Fruit fly (Drosophila melanogaster) whole organism, pupa: ENCODE data around the gene grn.

Experiments
- CG10348 ChIP-seq: fragments of 200-800 bp; sonication (Bioruptor generic); IDR thresholded peaks from 2 replicates; pipeline ENCODE4 v1.3.6; 2022; ENCODE audit warnings: missing biosample characterization, missing genetic modification characterization
- CG12605 ChIP-seq: fragments of 200-800 bp; sonication (Bioruptor generic); IDR thresholded peaks from 2 replicates; pipeline ENCODE4 v1.3.6; 2022; ENCODE audit warnings: missing biosample characterization, missing genetic modification characterization
- CG13204 ChIP-seq: fragments of 200-800 bp; sonication (Bioruptor generic); optimal IDR thresholded peaks from 2 replicates; lab custom pipeline; 2018; ENCODE audit warnings: missing biosample characterization, mild to moderate bottlenecking, missing genetic modification characterization, moderate library complexity
- CG14655 ChIP-seq: fragments of 200-800 bp; sonication (Bioruptor generic); optimal IDR thresholded peaks from 3 replicates; lab custom pipeline; 2017; ENCODE audit warnings: mild to moderate bottlenecking, missing biosample characterization, missing genetic modification reagents, missing genetic modification characterization
- CG15710 ChIP-seq: fragments of 200-800 bp; sonication (Bioruptor generic); optimal IDR thresholded peaks from 2 replicates; lab custom pipeline; 2018; ENCODE audit warnings: missing biosample characterization, mild to moderate bottlenecking, missing genetic modification characterization, moderate library complexity
- CG17806 ChIP-seq: fragments of 200-800 bp; sonication (Bioruptor generic); optimal IDR thresholded peaks from 2 replicates; lab custom pipeline; 2018; ENCODE audit warnings: missing biosample characterization, mild to moderate bottlenecking, missing genetic modification characterization, moderate library complexity
- CG32121 ChIP-seq: fragments of 200-800 bp; sonication (Bioruptor generic); IDR thresholded peaks from 2 replicates; pipeline ENCODE4 v1.3.6; 2022; ENCODE audit warnings: missing biosample characterization, missing genetic modification characterization
- CG34367 ChIP-seq: fragments of 200-800 bp; sonication (Bioruptor generic); optimal IDR thresholded peaks from 2 replicates; lab custom pipeline; 2018; ENCODE audit warnings: missing biosample characterization, mild to moderate bottlenecking, missing genetic modification characterization
- CG4496 ChIP-seq: fragments of 200-800 bp; sonication (Bioruptor generic); IDR thresholded peaks from 3 replicates; pipeline ENCODE4 v1.3.6; 2022; ENCODE audit warnings: missing biosample characterization, missing genetic modification characterization
- CG8159 ChIP-seq: fragments of 200-800 bp; sonication (Bioruptor generic); optimal IDR thresholded peaks from 3 replicates; lab custom pipeline; 2018; ENCODE audit warnings: missing biosample characterization, mild to moderate bottlenecking, missing genetic modification characterization, moderate library complexity
- CG8301 ChIP-seq: fragments of 200-800 bp; sonication (Bioruptor generic); optimal IDR thresholded peaks from 2 replicates; lab custom pipeline; 2018; ENCODE audit warnings: missing biosample characterization, mild to moderate bottlenecking, missing genetic modification characterization
- CG9948 ChIP-seq: fragments of 200-800 bp; sonication (Bioruptor generic); optimal IDR thresholded peaks from 2 replicates; lab custom pipeline; 2018; ENCODE audit warnings: missing biosample characterization, mild to moderate bottlenecking, missing genetic modification characterization, moderate library complexity
- D1 ChIP-seq: fragments of 200-800 bp; sonication (Bioruptor generic); optimal IDR thresholded peaks from 2 replicates; lab custom pipeline; 2018; ENCODE audit warnings: missing biosample characterization, mild to moderate bottlenecking, missing genetic modification characterization, moderate library complexity
- EcR ChIP-seq: fragments of 200-800 bp; sonication (Bioruptor generic); optimal IDR thresholded peaks from 3 replicates; lab custom pipeline; 2019; ENCODE audit warnings: missing biosample characterization, missing genetic modification characterization, mild to moderate bottlenecking, moderate library complexity, missing genetic modification reagents
- Ets98B ChIP-seq: fragments of 200-800 bp; sonication (Bioruptor generic); IDR thresholded peaks from 2 replicates; pipeline ENCODE4 v1.3.6; 2022; ENCODE audit warnings: missing biosample characterization, missing genetic modification characterization
- Pif1A ChIP-seq: fragments of 200-800 bp; sonication (Bioruptor generic); optimal IDR thresholded peaks from 3 replicates; lab custom pipeline; 2016; ENCODE audit warnings: missing biosample characterization, missing genetic modification characterization
- Pif1B ChIP-seq: fragments of 200-800 bp; sonication (Bioruptor generic); optimal IDR thresholded peaks from 3 replicates; lab custom pipeline; 2016; ENCODE audit warnings: missing biosample characterization, missing genetic modification characterization
- Snoo ChIP-seq: fragments of 200-800 bp; sonication (Bioruptor generic); optimal IDR thresholded peaks from 3 replicates; lab custom pipeline; 2017; ENCODE audit warnings: missing biosample characterization, mild to moderate bottlenecking, missing genetic modification characterization, inconsistent platforms
- fd96Ca ChIP-seq: fragments of 200-800 bp; sonication (Bioruptor generic); IDR thresholded peaks from 3 replicates; pipeline ENCODE4 v1.3.6; 2022; ENCODE audit warnings: missing biosample characterization, missing genetic modification characterization
- gl ChIP-seq: fragments of 200-800 bp; sonication (Bioruptor generic); optimal IDR thresholded peaks from 2 replicates; lab custom pipeline; 2018; ENCODE audit warnings: missing biosample characterization, mild to moderate bottlenecking, missing genetic modification characterization
- rn ChIP-seq: fragments of 200-800 bp; sonication (Bioruptor generic); IDR thresholded peaks from 2 replicates; pipeline ENCODE4 v1.3.6; 2022; ENCODE audit warnings: missing biosample characterization, missing genetic modification characterization

grn gene

dm6 chr3R:8181412-8182108 is at the start of gene grn:
grn (minus strand) TSS chr3R:8181444.
- TF ChIP-seq CG10348 (GFP tag; lab: Robert Waterston, UW) (no peak), D1 (tag; lab: Kevin White, UChicago) (peak; percentile 46), CG8301 (tag; lab: Kevin White, UChicago) (no peak), CG8159 (tag; lab: Kevin White, UChicago) (peak; percentile 3), CG13204 (peak; percentile 39), rn (no peak), CG34367 (tag; lab: Kevin White, UChicago) (peak; percentile 3), CG32121 (peak; percentile 41), EcR (peak; percentile 39), fd96Ca (GFP tag; lab: Robert Waterston, UW) (peak; percentile 44; the same call in 1 of the 3 replicates)

- no peak for TF ChIP-seq Snoo (tag; lab: Kevin White, UChicago)
- TF ChIP-seq D1 (tag; lab: Kevin White, UChicago), result no peak
- TF ChIP-seq Ets98B (GFP tag; lab: Robert Waterston, UW), result no peak
- no peak for TF ChIP-seq CG32121
- TF ChIP-seq CG8301 (tag; lab: Kevin White, UChicago), result no peak
- TF ChIP-seq Pif1A (GFP tag; lab: Kevin White, UChicago), result no peak
- no peak for TF ChIP-seq CG4496 (GFP tag; lab: Robert Waterston, UW)
- TF ChIP-seq CG9948 (tag; lab: Kevin White, UChicago), result no peak
- no peak for TF ChIP-seq CG34367 (tag; lab: Kevin White, UChicago)
- TF ChIP-seq gl (tag; lab: Kevin White, UChicago), result no peak
- TF ChIP-seq CG13204, result no peak
- no peak for TF ChIP-seq fd96Ca (GFP tag; lab: Robert Waterston, UW)
- TF ChIP-seq Pif1B (GFP tag; lab: Kevin White, UChicago), result no peak
- no peak for TF ChIP-seq CG10348 (GFP tag; lab: Robert Waterston, UW)
Measured at dm6 chr3R:8227344-8227743, 46.1 kb upstream of the grn start.

dm6 chr3R:8225461-8225971 is 44.3 kb upstream of the grn start:
- no peak for TF ChIP-seq CG12605
- TF ChIP-seq rn, result no peak
- TF ChIP-seq CG32121, result no peak
- TF ChIP-seq CG14655 (GFP tag; lab: Kevin White, UChicago), result no peak
- no peak for TF ChIP-seq CG17806 (tag; lab: Kevin White, UChicago)
- no peak for TF ChIP-seq CG9948 (tag; lab: Kevin White, UChicago)
- no peak for TF ChIP-seq CG8301 (tag; lab: Kevin White, UChicago)
- no peak for TF ChIP-seq CG13204
- no peak for TF ChIP-seq CG4496 (GFP tag; lab: Robert Waterston, UW)
- no peak for TF ChIP-seq CG8159 (tag; lab: Kevin White, UChicago)
- TF ChIP-seq gl (tag; lab: Kevin White, UChicago), result no peak
- TF ChIP-seq CG15710, result no peak
- TF ChIP-seq, all 21 proteins: peak for 0

- no peak for TF ChIP-seq Ets98B (GFP tag; lab: Robert Waterston, UW)
- TF ChIP-seq CG8301 (tag; lab: Kevin White, UChicago), result no peak
- TF ChIP-seq CG17806 (tag; lab: Kevin White, UChicago), result no peak
- TF ChIP-seq CG15710, result no peak
- TF ChIP-seq CG8159 (tag; lab: Kevin White, UChicago), result no peak
- TF ChIP-seq rn, result no peak
- no peak for TF ChIP-seq Snoo (tag; lab: Kevin White, UChicago)
- no peak for TF ChIP-seq D1 (tag; lab: Kevin White, UChicago)
- TF ChIP-seq CG13204, result no peak
- no peak for TF ChIP-seq fd96Ca (GFP tag; lab: Robert Waterston, UW)
- no peak for TF ChIP-seq CG12605
- no peak for TF ChIP-seq CG34367 (tag; lab: Kevin White, UChicago)
- no peak for TF ChIP-seq CG9948 (tag; lab: Kevin White, UChicago)
- no peak for TF ChIP-seq gl (tag; lab: Kevin White, UChicago)
- no peak for TF ChIP-seq CG14655 (GFP tag; lab: Kevin White, UChicago)
- no peak for TF ChIP-seq CG4496 (GFP tag; lab: Robert Waterston, UW)
- no peak for TF ChIP-seq Pif1B (GFP tag; lab: Kevin White, UChicago)
- no peak for TF ChIP-seq EcR
Measured at dm6 chr3R:8224726-8225460, 43.6 kb upstream of the grn start.

dm6 chr3R:8223074-8223597 is 41.9 kb upstream of the grn start:
- TF ChIP-seq Pif1A (GFP tag; lab: Kevin White, UChicago) (no peak), Pif1B (GFP tag; lab: Kevin White, UChicago) (no peak), CG14655 (GFP tag; lab: Kevin White, UChicago) (no peak), gl (tag; lab: Kevin White, UChicago) (no peak), CG9948 (tag; lab: Kevin White, UChicago) (no peak), Snoo (tag; lab: Kevin White, UChicago) (no peak), rn (no peak), CG12605 (no peak)
